Fruit fly (Drosophila melanogaster) whole organism, embryonic: ENCODE measurements around the gene TwdlX.

Source experiments
- CG13287 ChIP-seq: fragments of 200-800 bp; sonication (Bioruptor generic); IDR thresholded peaks from 2 replicates; pipeline ENCODE4 v1.3.6; 2022; ENCODE audit warnings: missing biosample characterization, missing genetic modification characterization; ENCODE audit not compliant: partially characterized antibody
- CG33213 ChIP-seq: fragments of 200-800 bp; sonication (Bioruptor generic); optimal IDR thresholded peaks from 3 replicates; lab custom pipeline; 2016; ENCODE audit warnings: missing biosample characterization, missing genetic modification characterization
- D19B ChIP-seq: fragments of 200-800 bp; sonication (Bioruptor generic); optimal IDR thresholded peaks from 2 replicates; lab custom pipeline; 2017; ENCODE audit warnings: missing biosample characterization, mild to moderate bottlenecking, missing genetic modification characterization
- E2f1 ChIP-seq: fragments of 200-800 bp; sonication (Bioruptor generic); IDR thresholded peaks from 2 replicates; pipeline ENCODE4 v1.3.6; 2022; ENCODE audit warnings: missing biosample characterization, missing genetic modification characterization
- Meics ChIP-seq: fragments of 200-800 bp; sonication (Bioruptor generic); optimal IDR thresholded peaks from 2 replicates; lab custom pipeline; 2017; ENCODE audit warnings: missing biosample characterization, mild to moderate bottlenecking, missing genetic modification characterization
- Sin3A ChIP-seq: fragments of >200 bp; optimal IDR thresholded peaks from 2 replicates; lab custom pipeline; 2018
- cato ChIP-seq: fragments of 200-800 bp; sonication (Bioruptor generic); optimal IDR thresholded peaks from 2 replicates; lab custom pipeline; 2016; ENCODE audit warnings: missing biosample characterization, missing genetic modification characterization, borderline replicate concordance
- dan ChIP-seq: fragments of 200-800 bp; sonication (Bioruptor generic); IDR thresholded peaks from 2 replicates; pipeline ENCODE4 v1.3.6; 2022; ENCODE audit warnings: missing biosample characterization, missing genetic modification characterization
- ro ChIP-seq: fragments of 200-800 bp; sonication (Bioruptor generic); IDR thresholded peaks from 2 replicates; pipeline ENCODE4 v1.3.6; 2022; ENCODE audit warnings: missing biosample characterization, missing genetic modification characterization
- vvl ChIP-seq: fragments of 200-800 bp; sonication (Bioruptor generic); IDR thresholded peaks from 2 replicates; pipeline ENCODE4 v1.3.6; 2022; ENCODE audit warnings: missing biosample characterization, missing genetic modification characterization

- TF ChIP-seq Sin3A (lab: Kevin White, UChicago) (no peak), CG13287 (no peak), Meics (GFP tag; lab: Kevin White, UChicago) (no peak), vvl (no peak), dan (no peak), CG33213 (GFP tag; lab: Kevin White, UChicago) (no peak), ro (GFP tag; lab: Robert Waterston, UW) (no peak), E2f1 (GFP tag; lab: Robert Waterston, UW) (no peak), D19B (GFP tag; lab: Kevin White, UChicago) (no peak), cato (no peak)
Observed at dm6 chrX:16721168-16721567, 9.7 kb upstream of the TwdlX start, which contains the start of the genes CG32572 and CG34325.
